Worm (Caenorhabditis elegans): Measurements from ENCODE around the gene srh-245.

- TF ChIP-seq lsy-12 (tag; optimal IDR thresholded peaks at IDR 0.05) (no peak), sea-2 (GFP tag; optimal IDR thresholded peaks at IDR 0.05) (no peak), skn-1 (tag; optimal IDR thresholded peaks at IDR 0.05) (no peak)
Observed at ce11 chrV:664337-664847, 8.7 kb upstream of the srh-245 start, which contains the start of the genes F31F4.11 and srh-266.

Data from whole organism, L3 larva.